Worm (Caenorhabditis elegans): Measurements from ENCODE around the gene F42A10.9.

F42A10.9 gene

DNA sequence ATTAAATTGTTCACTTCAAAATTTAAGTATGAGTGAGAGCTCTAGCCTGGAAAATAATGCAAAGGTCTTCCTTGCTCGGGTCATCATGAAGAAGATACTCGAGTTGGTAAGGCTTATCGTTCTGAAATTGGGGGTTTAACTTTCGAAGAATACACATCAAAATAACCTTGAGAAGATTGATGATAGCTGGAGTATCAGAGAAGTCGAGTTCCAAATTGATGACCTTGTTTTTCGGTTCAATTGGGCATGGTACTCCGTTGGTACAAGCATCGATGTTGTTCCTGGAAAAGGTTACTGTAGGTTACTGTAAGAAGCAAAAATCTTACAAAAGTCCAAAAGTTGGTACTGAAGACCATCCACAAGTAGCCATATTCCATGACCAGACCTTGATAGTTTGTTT is 11.8 kb downstream of the F42A10.9 start:
- TF ChIP-seq hmg-1.2 (GFP tag; IDR thresholded peaks at IDR 0.05) = no peak
- TF ChIP-seq nfyb-1 (GFP tag; IDR thresholded peaks at IDR 0.05) = 0 out of 2 replicates have a peak, but pooled peaks have one; percentile 30
- TF ChIP-seq F57C9.4 (tag; optimal IDR thresholded peaks at IDR 0.05) = no peak
- peak; percentile 61 for TF ChIP-seq hrde-1 (tag; optimal IDR thresholded peaks at IDR 0.05; ENCODE audit: borderline replicate concordance)
- TF ChIP-seq dpl-1 (GFP tag; optimal IDR thresholded peaks at IDR 0.05) = no peak
- TF ChIP-seq B0336.3 (GFP tag; IDR thresholded peaks at IDR 0.05) = no peak
- no peak for TF ChIP-seq ceh-91 (GFP tag; IDR thresholded peaks at IDR 0.05)
- TF ChIP-seq hmg-20 (GFP tag; IDR thresholded peaks at IDR 0.05) = no peak
- no peak for TF ChIP-seq F37B4.10 (GFP tag; IDR thresholded peaks at IDR 0.05)
- 0 out of 2 replicates have a peak, but pooled peaks have one; percentile 52 for TF ChIP-seq F39B2.1 (GFP tag; IDR thresholded peaks at IDR 0.05)
- no peak for TF ChIP-seq ceh-58 (GFP tag; IDR thresholded peaks at IDR 0.05)
- TF ChIP-seq rpc-1 (optimal IDR thresholded peaks at IDR 0.05) = no peak
- no peak for TF ChIP-seq rpc-1 (tag; optimal IDR thresholded peaks at IDR 0.05)

DNA sequence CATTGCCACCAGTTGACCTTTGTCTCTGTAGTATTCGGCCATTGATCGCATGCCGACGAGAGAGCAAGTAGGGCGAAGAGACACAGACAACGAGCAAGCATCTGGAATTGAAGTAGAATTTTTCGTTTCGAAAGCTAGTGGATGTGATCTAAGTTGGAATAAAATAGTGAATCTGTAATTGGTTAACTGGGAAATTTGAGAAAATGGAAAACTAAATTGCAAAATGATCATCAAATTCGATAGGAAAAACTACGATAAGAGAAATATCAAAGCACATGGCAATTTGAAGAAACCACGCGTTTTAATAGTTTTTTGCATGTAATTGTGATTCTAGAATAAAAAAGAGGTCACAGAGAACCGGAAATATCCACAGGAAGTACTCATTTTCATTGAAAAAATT is 12.4 kb downstream of the F42A10.9 start, which contains the start of gene F42A10.6:
F42A10.6 (minus strand) TSS at position 101 of the 400 bp plus-strand sequence.
- TF ChIP-seq mcd-1 (GFP tag; IDR thresholded peaks at IDR 0.05) (no peak), nhr-80 (tag; optimal IDR thresholded peaks at IDR 0.05) (peak; percentile 59)

DNA sequence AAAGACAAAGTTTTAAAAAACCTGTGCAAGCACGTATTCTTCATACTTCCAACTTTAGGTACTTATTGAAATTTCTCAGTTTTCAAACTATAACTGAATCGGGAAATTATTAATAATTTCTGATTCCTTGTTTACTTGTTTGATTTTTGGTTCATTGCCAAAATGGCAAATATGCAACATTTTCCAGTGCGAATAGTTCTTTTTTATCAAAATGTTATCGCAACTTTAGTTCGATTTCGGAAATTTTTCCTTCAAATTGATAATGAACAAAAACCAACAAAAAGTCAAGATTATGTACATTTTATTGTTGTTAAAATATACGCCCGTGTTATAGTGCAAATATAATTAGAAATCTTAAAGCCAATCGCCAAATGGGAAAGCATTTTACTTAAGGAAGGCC is 13.3 kb downstream of the F42A10.9 start:
- TF ChIP-seq zim-3 (tag; optimal IDR thresholded peaks at IDR 0.05) (no peak), ccch-3 (GFP tag; optimal IDR thresholded peaks at IDR 0.05) (no peak), lin-35 (GFP tag; optimal IDR thresholded peaks at IDR 0.05) (no peak), die-1 (tag; optimal IDR thresholded peaks at IDR 0.05) (no peak), nhr-80 (tag; optimal IDR thresholded peaks at IDR 0.05) (peak; percentile 13), mcd-1 (GFP tag; IDR thresholded peaks at IDR 0.05) (no peak)

DNA sequence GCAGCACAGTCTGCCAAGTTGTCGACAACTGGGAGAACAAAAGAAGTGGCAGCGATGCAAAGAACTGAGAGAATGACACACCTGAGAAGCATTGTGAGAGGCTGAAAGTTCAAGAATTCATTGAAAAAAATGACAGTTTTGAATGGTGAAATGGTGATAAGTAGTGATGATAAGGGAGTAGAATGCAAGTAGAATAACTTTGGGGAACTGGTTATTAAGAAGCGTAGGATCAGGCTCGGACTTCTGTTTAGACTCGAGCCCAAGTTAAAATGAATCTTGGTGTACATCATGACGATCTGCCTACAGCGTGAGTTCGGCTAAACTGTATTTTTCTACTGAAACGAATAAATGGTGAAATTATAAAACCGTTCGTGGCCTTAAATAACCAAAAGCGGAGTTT is 14.2 kb downstream of the F42A10.9 start, which contains the start of gene F42A10.7:
F42A10.7 (minus strand) TSS at position 101 of the 400 bp plus-strand sequence.
- no peak for TF ChIP-seq F57C9.4 (tag; optimal IDR thresholded peaks at IDR 0.05)
- no peak for TF ChIP-seq Y56A3A.18 (GFP tag; IDR thresholded peaks at IDR 0.05)
- no peak for TF ChIP-seq chd-7 (tag; optimal IDR thresholded peaks at IDR 0.05)
- no peak for TF ChIP-seq Y67H2A.10 (GFP tag; conservative IDR thresholded peaks at IDR 0.05)
- no peak for TF ChIP-seq attf-6 (GFP tag; IDR thresholded peaks at IDR 0.05)
- TF ChIP-seq ceh-40 (GFP tag; IDR thresholded peaks at IDR 0.05) = no peak
- TF ChIP-seq nfya-2 (GFP tag; IDR thresholded peaks at IDR 0.05) = no peak
- no peak for TF ChIP-seq lin-54 (GFP tag; optimal IDR thresholded peaks at IDR 0.05)
- TF ChIP-seq efl-1 (GFP tag; optimal IDR thresholded peaks at IDR 0.05) = no peak
- TF ChIP-seq zim-3 (tag; optimal IDR thresholded peaks at IDR 0.05) = no peak
- no peak for TF ChIP-seq repo-1 (tag; optimal IDR thresholded peaks at IDR 0.05)

DNA sequence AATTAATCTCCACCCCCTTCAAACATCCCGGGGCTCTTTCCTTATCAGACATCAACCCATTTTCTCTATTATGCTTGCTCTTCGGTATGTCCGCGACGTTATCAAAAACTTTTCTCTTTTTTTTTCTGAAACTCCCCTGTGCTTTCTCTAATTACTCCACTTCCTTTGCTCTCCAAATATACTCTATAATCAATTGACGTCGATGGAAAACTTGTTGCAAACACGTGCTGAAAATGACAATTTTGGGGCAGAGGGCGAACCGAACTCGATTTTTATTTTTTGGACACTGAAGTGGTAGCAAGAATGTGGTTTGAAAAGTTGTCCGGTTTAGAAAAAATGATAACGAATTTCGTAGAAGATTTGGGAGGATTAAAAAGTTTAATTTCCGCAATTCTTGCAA is 14.7 kb downstream of the F42A10.9 start:
- TF ChIP-seq F33H1.4 (GFP tag; IDR thresholded peaks at IDR 0.05) (no peak), madf-6 (GFP tag; IDR thresholded peaks at IDR 0.05) (no peak), snpc-1.1 (tag; optimal IDR thresholded peaks at IDR 0.05; ENCODE audit: insufficient read depth) (no peak), rcor-1 (GFP tag; IDR thresholded peaks at IDR 0.05) (no peak), madf-10 (tag; optimal IDR thresholded peaks at IDR 0.05) (no peak), akir-1 (GFP tag; optimal IDR thresholded peaks at IDR 0.05) (no peak), rec-8 (tag; optimal IDR thresholded peaks at IDR 0.05) (no peak), ZK185.1 (tag; optimal IDR thresholded peaks at IDR 0.05; ENCODE audit: poor library complexity, severe bottlenecking) (no peak), F23B12.7 (tag; optimal IDR thresholded peaks at IDR 0.05; ENCODE audit: insufficient read depth) (no peak), dpff-1 (tag; optimal IDR thresholded peaks at IDR 0.05) (no peak), tbp1 (GFP tag; optimal IDR thresholded peaks at IDR 0.05) (peak; percentile 14), unc-62 (GFP tag; optimal IDR thresholded peaks at IDR 0.05) (no peak), snpc-4 (GFP tag; optimal IDR thresholded peaks at IDR 0.05) (no peak), snpc-4 (tag; optimal IDR thresholded peaks at IDR 0.05) (peak in 1 of 4 experiments; percentile 28), F10E7.11 (tag; optimal IDR thresholded peaks at IDR 0.05) (no peak), B0261.1 (tag; optimal IDR thresholded peaks at IDR 0.05) (no peak)

All from whole organism, young adult.